Fruit fly (Drosophila melanogaster): ENCODE results near the gene CG17593.

dm6 chr2L:3566532-3566931 lies 51.9 kb downstream of the CG17593 start:
- no peak for TF ChIP-seq usp (GFP tag; optimal IDR thresholded peaks at IDR 0.05)
- TF ChIP-seq Dll (optimal IDR thresholded peaks at IDR 0.05) = no peak
- no peak for TF ChIP-seq CG8478 (optimal IDR thresholded peaks at IDR 0.05)
